Worm (Caenorhabditis elegans) whole organism, early embryonic: ENCODE measurements around the gene fbxa-19.
"Not testable (repeated sequence)": the region's sequence is repeated elsewhere in the genome, so short reads cannot be mapped to it uniquely, and the experiment has no call there.

ENCODE experiments used
- B0310.2 ChIP-seq: sonication (generic microtip); optimal IDR thresholded peaks from 2 replicates; lab custom pipeline; 2016; ENCODE audit warnings: mild to moderate bottlenecking, missing genetic modification characterization, missing compliant biosample characterization
- F13C5.2 ChIP-seq: sonication (generic microtip); optimal IDR thresholded peaks from 2 replicates; lab custom pipeline; 2017; ENCODE audit warnings: mild to moderate bottlenecking, missing genetic modification characterization, inconsistent platforms, missing compliant biosample characterization
- aly-1 ChIP-seq: sonication (generic microtip); optimal IDR thresholded peaks from 2 replicates; lab custom pipeline; 2016; ENCODE audit warnings: missing genetic modification characterization, missing compliant biosample characterization
- ama-1 ChIP-seq: fragments of 150-350 bp; optimal IDR thresholded peaks from 2 replicates; lab custom pipeline; 2014
- ceh-13 ChIP-seq: fragments of 200-800 bp; sonication (Bioruptor generic); optimal IDR thresholded peaks from 2 replicates; lab custom pipeline; 2018; ENCODE audit warnings: mild to moderate bottlenecking, missing genetic modification characterization, missing compliant biosample characterization
- ceh-36 ChIP-seq: sonication (generic microtip); optimal IDR thresholded peaks from 2 replicates; lab custom pipeline; 2016; ENCODE audit warnings: missing genetic modification characterization, inconsistent platforms, missing compliant biosample characterization
- ets-7 ChIP-seq: sonication (generic microtip); optimal IDR thresholded peaks from 2 replicates; lab custom pipeline; 2016; ENCODE audit warnings: missing genotype, missing genetic modification characterization, missing compliant biosample characterization
- flt-1 ChIP-seq: fragments of 200-800 bp; sonication (Bioruptor generic); IDR thresholded peaks from 2 replicates; pipeline ENCODE4 v1.3.6; 2022; ENCODE audit warnings: missing genetic modification characterization, missing compliant biosample characterization
- hmbx-1 ChIP-seq: sonication (generic microtip); optimal IDR thresholded peaks from 2 replicates; lab custom pipeline; 2016; ENCODE audit warnings: mild to moderate bottlenecking, missing genetic modification characterization, missing compliant biosample characterization
- hmg-4 ChIP-seq: fragments of 200-800 bp; sonication (Bioruptor generic); optimal IDR thresholded peaks from 2 replicates; lab custom pipeline; 2018; ENCODE audit warnings: mild to moderate bottlenecking, missing genetic modification characterization, missing compliant biosample characterization
- hnd-1 ChIP-seq: sonication (generic microtip); optimal IDR thresholded peaks from 2 replicates; lab custom pipeline; 2016; ENCODE audit warnings: missing genetic modification characterization, missing compliant biosample characterization
- pes-1 ChIP-seq: fragments of 200-800 bp; sonication (Bioruptor generic); IDR thresholded peaks from 2 replicates; pipeline ENCODE4 v1.3.6; 2022; ENCODE audit warnings: missing genetic modification reagents, missing genetic modification characterization, missing compliant biosample characterization
- scrt-1 ChIP-seq: fragments of 200-800 bp; sonication (Bioruptor generic); IDR thresholded peaks from 2 replicates; pipeline ENCODE4 v1.3.6; 2022; ENCODE audit warnings: missing genetic modification characterization, missing compliant biosample characterization
- sea-1 ChIP-seq: fragments of 200-800 bp; sonication (Bioruptor generic); conservative IDR thresholded peaks from 2 replicates; pipeline ENCODE4 v1.3.6; 2022; ENCODE audit warnings: missing genetic modification characterization, missing compliant biosample characterization
- tbx-11 ChIP-seq: fragments of 200-800 bp; sonication (Bioruptor generic); IDR thresholded peaks from 2 replicates; pipeline ENCODE4 v1.3.6; 2022; ENCODE audit warnings: missing genetic modification characterization, missing compliant biosample characterization
- tbx-37 ChIP-seq: fragments of 200-800 bp; sonication (Bioruptor generic); conservative IDR thresholded peaks from 2 replicates; pipeline ENCODE4 v1.3.6; 2022; ENCODE audit warnings: missing genetic modification reagents, missing genetic modification characterization, missing compliant biosample characterization
- tra-4 ChIP-seq: sonication (generic microtip); optimal IDR thresholded peaks from 2 replicates; lab custom pipeline; 2017; ENCODE audit warnings: missing genetic modification characterization, missing compliant biosample characterization

The fbxa-19 gene

ce11 chrIII:1315038-1315437 lies at the start of gene fbxa-19, which contains the start of gene fbxa-80:
Gene fbxa-19 (plus strand): TSS chrIII:1315401.
Gene fbxa-80 (minus strand): TSS chrIII:1315210.
- TF ChIP-seq hnd-1 (tag; lab: Kevin White, UChicago), result no peak

ce11 chrIII:1266799-1267198 lies 48.4 kb upstream of the fbxa-19 start, which contains the start of gene fbxa-151:
Gene fbxa-151 (minus strand): TSS chrIII:1266899.
- TF ChIP-seq ets-7 (tag; lab: Kevin White, UChicago); ama-1 (lab: Kevin White, UChicago); ceh-36 (tag; lab: Kevin White, UChicago): not testable (repeated sequence)

- TF ChIP-seq ceh-13 (GFP tag; lab: Kevin White, UChicago), result no peak
- no peak for TF ChIP-seq ets-7 (tag; lab: Kevin White, UChicago)
- TF ChIP-seq flt-1 (GFP tag; lab: Robert Waterston, UW), result no peak
- TF ChIP-seq sea-1 (GFP tag; lab: Robert Waterston, UW), result no peak
- TF ChIP-seq hnd-1 (tag; lab: Kevin White, UChicago), result no peak
- TF ChIP-seq scrt-1, result no peak
- no peak for TF ChIP-seq F13C5.2
- TF ChIP-seq pes-1 (GFP tag; lab: Robert Waterston, UW), result no peak
- no peak for TF ChIP-seq hmbx-1
- no peak for TF ChIP-seq ceh-36 (tag; lab: Kevin White, UChicago)
- no peak for TF ChIP-seq tra-4 (tag; lab: Kevin White, UChicago)
Measured at ce11 chrIII:1269156-1269555, 46.0 kb upstream of the fbxa-19 start, which contains the start of gene fbxa-32. Gene fbxa-32 (minus strand): TSS chrIII:1269256.

ce11 chrIII:1271378-1271926 lies 43.7 kb upstream of the fbxa-19 start, which contains the start of gene fbxa-31:
Gene fbxa-31 (minus strand): TSS chrIII:1271428.
- TF ChIP-seq pes-1 (GFP tag; lab: Robert Waterston, UW) (no peak), hnd-1 (tag; lab: Kevin White, UChicago) (no peak), ceh-36 (tag; lab: Kevin White, UChicago) (no peak), hmg-4 (no peak), scrt-1 (no peak), tbx-11 (GFP tag; lab: Robert Waterston, UW) (no peak), sea-1 (GFP tag; lab: Robert Waterston, UW) (no peak), tbx-37 (GFP tag; lab: Robert Waterston, UW) (no peak), F13C5.2 (no peak), ama-1 (lab: Kevin White, UChicago) (no peak), aly-1 (tag; lab: Kevin White, UChicago) (no peak), ets-7 (tag; lab: Kevin White, UChicago) (no peak), flt-1 (GFP tag; lab: Robert Waterston, UW) (no peak), B0310.2 (tag; lab: Kevin White, UChicago) (no peak), ceh-13 (GFP tag; lab: Kevin White, UChicago) (no peak), hmbx-1 (no peak)

ce11 chrIII:1273655-1274328 lies 41.4 kb upstream of the fbxa-19 start, which contains the start of gene fbxa-29:
Gene fbxa-29 (minus strand): TSS chrIII:1273705.
- TF ChIP-seq tbx-11 (GFP tag; lab: Robert Waterston, UW) (no peak), hmg-4 (no peak), sea-1 (GFP tag; lab: Robert Waterston, UW) (no peak), tra-4 (tag; lab: Kevin White, UChicago) (no peak), ceh-13 (GFP tag; lab: Kevin White, UChicago) (no peak), aly-1 (tag; lab: Kevin White, UChicago) (no peak), B0310.2 (tag; lab: Kevin White, UChicago) (no peak), ets-7 (tag; lab: Kevin White, UChicago) (no peak), tbx-37 (GFP tag; lab: Robert Waterston, UW) (no peak), ama-1 (lab: Kevin White, UChicago) (no peak), flt-1 (GFP tag; lab: Robert Waterston, UW) (no peak), F13C5.2 (no peak), scrt-1 (no peak), hnd-1 (tag; lab: Kevin White, UChicago) (no peak), ceh-36 (tag; lab: Kevin White, UChicago) (no peak), pes-1 (GFP tag; lab: Robert Waterston, UW) (no peak), hmbx-1 (no peak)

ce11 chrIII:1275513-1275912 lies 39.7 kb upstream of the fbxa-19 start, which contains the start of gene fbxa-30:
Gene fbxa-30 (minus strand): TSS chrIII:1275613.
- no peak for TF ChIP-seq tbx-11 (GFP tag; lab: Robert Waterston, UW)
- no peak for TF ChIP-seq tra-4 (tag; lab: Kevin White, UChicago)
- TF ChIP-seq B0310.2 (tag; lab: Kevin White, UChicago), result no peak
- no peak for TF ChIP-seq ceh-36 (tag; lab: Kevin White, UChicago)
- no peak for TF ChIP-seq F13C5.2
- TF ChIP-seq pes-1 (GFP tag; lab: Robert Waterston, UW), result no peak
- TF ChIP-seq ets-7 (tag; lab: Kevin White, UChicago), result no peak
- no peak for TF ChIP-seq flt-1 (GFP tag; lab: Robert Waterston, UW)
- no peak for TF ChIP-seq ceh-13 (GFP tag; lab: Kevin White, UChicago)
- no peak for TF ChIP-seq ama-1 (lab: Kevin White, UChicago)

- no peak for TF ChIP-seq ceh-13 (GFP tag; lab: Kevin White, UChicago)
- no peak for TF ChIP-seq hmg-4
- TF ChIP-seq pes-1 (GFP tag; lab: Robert Waterston, UW), result no peak
Measured at ce11 chrIII:1279197-1279596, 36.0 kb upstream of the fbxa-19 start.
